Fruit fly (Drosophila melanogaster) whole organism, adult: ENCODE results near the gene CG32102.
A peak's percentile ranks its signal among the peaks of the same experiment; 100 is the strongest.

Experiments used
- CG11617 ChIP-seq: fragments of 200-800 bp; sonication (Bioruptor generic); optimal IDR thresholded peaks from 2 replicates; lab custom pipeline; 2017; ENCODE audit warnings: mild to moderate bottlenecking, missing biosample characterization, missing genetic modification reagents, missing genetic modification characterization
- CG12768 ChIP-seq: fragments of 200-800 bp; sonication (Bioruptor generic); optimal IDR thresholded peaks from 2 replicates; lab custom pipeline; 2017; ENCODE audit warnings: missing biosample characterization, missing genetic modification characterization, mild to moderate bottlenecking, moderate library complexity, missing genetic modification reagents
- CG14711 ChIP-seq: fragments of 200-800 bp; sonication (Bioruptor generic); optimal IDR thresholded peaks from 2 replicates; lab custom pipeline; 2018; ENCODE audit warnings: missing biosample characterization, mild to moderate bottlenecking, missing genetic modification characterization, moderate library complexity
- CG1620 ChIP-seq: fragments of 200-800 bp; sonication (Bioruptor generic); optimal IDR thresholded peaks from 2 replicates; lab custom pipeline; 2016; ENCODE audit warnings: missing biosample characterization, missing genetic modification characterization
- CG33017 ChIP-seq: fragments of 200-800 bp; sonication (Bioruptor generic); optimal IDR thresholded peaks from 2 replicates; lab custom pipeline; 2018; ENCODE audit warnings: missing biosample characterization, mild to moderate bottlenecking, missing genetic modification characterization, moderate library complexity
- CG5204 ChIP-seq: fragments of 200-800 bp; sonication (Bioruptor generic); optimal IDR thresholded peaks from 2 replicates; lab custom pipeline; 2016; ENCODE audit warnings: missing biosample characterization, missing genetic modification characterization
- CG7045 ChIP-seq: fragments of 200-800 bp; sonication (Bioruptor generic); optimal IDR thresholded peaks from 2 replicates; lab custom pipeline; 2017; ENCODE audit warnings: missing biosample characterization, mild to moderate bottlenecking, missing genetic modification characterization
- CG7101 ChIP-seq: fragments of 200-800 bp; sonication (Bioruptor generic); optimal IDR thresholded peaks from 2 replicates; lab custom pipeline; 2018; ENCODE audit warnings: missing biosample characterization, mild to moderate bottlenecking, missing genetic modification characterization, moderate library complexity
- Clk ChIP-seq: fragments of 200-800 bp; sonication (Bioruptor generic); optimal IDR thresholded peaks from 2 replicates; lab custom pipeline; 2017; ENCODE audit warnings: missing biosample characterization, missing genetic modification characterization
- Crg-1 ChIP-seq: fragments of 200-800 bp; sonication (Bioruptor generic); optimal IDR thresholded peaks from 2 replicates; lab custom pipeline; 2016; ENCODE audit warnings: missing biosample characterization, missing genetic modification characterization
- Hr96 ChIP-seq: fragments of 200-800 bp; sonication (Bioruptor generic); optimal IDR thresholded peaks from 2 replicates; lab custom pipeline; 2016; ENCODE audit warnings: missing biosample characterization, missing genetic modification characterization
- Mnt ChIP-seq: fragments of 200-800 bp; sonication (Bioruptor generic); optimal IDR thresholded peaks from 2 replicates; lab custom pipeline; 2016; ENCODE audit warnings: missing biosample characterization, mild to moderate bottlenecking, missing genetic modification characterization
- bab1 ChIP-seq: fragments of 200-800 bp; sonication (Bioruptor generic); optimal IDR thresholded peaks from 3 replicates; lab custom pipeline; 2019; ENCODE audit warnings: missing biosample characterization, mild to moderate bottlenecking, missing genetic modification characterization, moderate library complexity
- cic ChIP-seq: fragments of 200-800 bp; sonication (Bioruptor generic); optimal IDR thresholded peaks from 2 replicates; lab custom pipeline; 2017; ENCODE audit warnings: missing biosample characterization, mild to moderate bottlenecking, missing genetic modification characterization, moderate library complexity
- cnc ChIP-seq, 2 experiments: fragments of >200 bp; optimal IDR thresholded peaks; 2 replicates each; lab custom pipeline; 2017
- kay ChIP-seq: fragments of 200-800 bp; sonication (Bioruptor generic); peaks from one replicate; lab custom pipeline; 2016; ENCODE audit warnings: missing biosample characterization, missing genetic modification characterization, borderline replicate concordance
- ovo ChIP-seq: fragments of 200-800 bp; sonication (Bioruptor generic); optimal IDR thresholded peaks from 2 replicates; lab custom pipeline; 2016; ENCODE audit warnings: missing biosample characterization, missing genetic modification characterization
- pad ChIP-seq: fragments of 200-800 bp; sonication (Bioruptor generic); optimal IDR thresholded peaks from 3 replicates; lab custom pipeline; 2017; ENCODE audit warnings: missing biosample characterization, missing genetic modification characterization, mild to moderate bottlenecking, moderate library complexity, missing genetic modification reagents
- tj ChIP-seq: fragments of 200-800 bp; sonication (Bioruptor generic); optimal IDR thresholded peaks from 3 replicates; lab custom pipeline; 2017; ENCODE audit warnings: missing biosample characterization, mild to moderate bottlenecking, missing genetic modification characterization, moderate library complexity
- toe ChIP-seq: fragments of 200-800 bp; sonication (Bioruptor generic); optimal IDR thresholded peaks from 2 replicates; lab custom pipeline; 2016; ENCODE audit warnings: missing biosample characterization, missing genetic modification characterization

The CG32102 gene

DNA sequence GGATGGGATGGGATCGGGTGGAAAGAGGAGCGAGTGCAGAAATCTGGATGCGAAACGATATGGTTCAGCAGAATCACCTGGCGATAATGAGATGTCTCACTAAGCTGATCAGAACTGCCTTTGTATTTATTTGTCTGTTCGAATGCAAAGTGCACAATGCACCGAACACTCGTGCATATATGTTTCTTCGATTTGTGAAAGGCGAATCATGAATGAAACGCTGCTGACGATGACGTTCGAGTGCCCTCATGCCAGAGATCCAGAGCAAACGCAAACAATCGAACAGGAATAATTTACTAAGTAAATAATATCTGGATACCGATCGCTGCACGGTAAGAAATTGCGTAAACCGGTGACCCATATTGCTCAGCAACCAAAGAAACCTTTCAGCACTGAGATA, at the start of gene CG32102:
Gene CG32102, minus strand, starts transcription at position 101 of the 400 bp plus-strand sequence.
- TF ChIP-seq ovo (GFP tag; lab: Kevin White, UChicago) (no peak), toe (GFP tag; lab: Kevin White, UChicago) (no peak), CG5204 (GFP tag; lab: Kevin White, UChicago) (no peak), Clk (GFP tag; lab: Kevin White, UChicago) (no peak), CG33017 (tag; lab: Kevin White, UChicago) (no peak), Hr96 (GFP tag; lab: Kevin White, UChicago) (no peak), cnc (optimal IDR thresholded peaks at IDR 0.05; lab: Kevin White, UChicago) (no peak), CG7045 (GFP tag; lab: Kevin White, UChicago) (no peak), kay (GFP tag; lab: Kevin White, UChicago) (no peak), CG11617 (no peak)

- TF ChIP-seq cic (GFP tag; lab: Kevin White, UChicago) (peak; percentile 83), Mnt (GFP tag; lab: Kevin White, UChicago) (peak; percentile 73), CG7101 (tag; lab: Kevin White, UChicago) (no peak)
Measured at dm6 chr3L:12519315-12519714, 49.7 kb upstream of the CG32102 start.

- TF ChIP-seq CG12768 (GFP tag; lab: Kevin White, UChicago) (peak; percentile 57), CG7101 (tag; lab: Kevin White, UChicago) (no peak), Clk (GFP tag; lab: Kevin White, UChicago) (peak; percentile 18), CG1620 (GFP tag; lab: Kevin White, UChicago) (no peak), pad (GFP tag; lab: Kevin White, UChicago) (peak; percentile 2)
Measured at dm6 chr3L:12517443-12518209, 48.0 kb upstream of the CG32102 start.

DNA sequence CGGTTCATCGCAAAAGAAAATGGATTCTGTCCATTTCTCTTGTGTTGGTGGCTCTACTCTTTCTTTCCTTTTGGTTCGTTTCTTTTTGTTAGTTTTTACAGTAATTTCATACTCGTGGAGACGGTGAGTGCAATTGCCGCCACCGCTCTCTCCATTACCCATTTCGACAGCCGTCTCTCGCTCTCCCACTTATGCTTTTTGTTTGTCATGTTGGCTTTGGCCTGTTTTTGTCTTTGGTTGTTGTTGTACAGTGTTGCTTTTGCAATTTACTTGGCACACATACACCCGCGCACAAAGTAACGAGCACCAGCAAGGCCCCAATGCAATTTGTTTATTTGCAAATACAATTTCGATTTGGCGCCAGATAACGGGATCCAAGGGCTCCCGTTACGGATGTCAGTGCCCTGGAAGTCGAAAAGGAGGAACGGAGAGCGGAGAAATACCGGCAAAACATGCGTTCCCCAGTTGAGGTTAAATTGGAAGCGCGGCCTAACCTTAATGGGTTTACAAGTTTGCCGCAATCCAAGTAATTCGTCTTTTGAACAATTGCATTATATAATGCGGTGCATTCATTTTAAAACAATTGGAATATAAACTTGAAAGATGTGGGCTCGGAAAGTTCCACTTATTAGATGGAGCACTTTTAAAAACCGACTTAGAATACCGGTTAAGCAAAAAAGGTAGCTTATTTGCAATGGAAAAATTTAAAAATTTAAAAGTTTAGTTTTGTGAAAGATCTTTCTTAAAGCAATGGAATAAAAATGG, 46.3 kb upstream of the CG32102 start:
- TF ChIP-seq CG11617 = no peak
- TF ChIP-seq tj (GFP tag; lab: Kevin White, UChicago) = no peak
- peak; percentile 12 for TF ChIP-seq CG7045 (GFP tag; lab: Kevin White, UChicago)
- peak; percentile 37 for TF ChIP-seq Mnt (GFP tag; lab: Kevin White, UChicago)
- peak; percentile 72 to 77 for TF ChIP-seq cnc (optimal IDR thresholded peaks at IDR 0.05; lab: Kevin White, UChicago)
- TF ChIP-seq pad (GFP tag; lab: Kevin White, UChicago) = peak; percentile 81
- TF ChIP-seq Hr96 (GFP tag; lab: Kevin White, UChicago) = no peak
- TF ChIP-seq cic (GFP tag; lab: Kevin White, UChicago) = peak; percentile 34
- TF ChIP-seq ovo (GFP tag; lab: Kevin White, UChicago) = peak; percentile 99
- TF ChIP-seq bab1 = peak; percentile 10
- no peak for TF ChIP-seq kay (GFP tag; lab: Kevin White, UChicago)

DNA sequence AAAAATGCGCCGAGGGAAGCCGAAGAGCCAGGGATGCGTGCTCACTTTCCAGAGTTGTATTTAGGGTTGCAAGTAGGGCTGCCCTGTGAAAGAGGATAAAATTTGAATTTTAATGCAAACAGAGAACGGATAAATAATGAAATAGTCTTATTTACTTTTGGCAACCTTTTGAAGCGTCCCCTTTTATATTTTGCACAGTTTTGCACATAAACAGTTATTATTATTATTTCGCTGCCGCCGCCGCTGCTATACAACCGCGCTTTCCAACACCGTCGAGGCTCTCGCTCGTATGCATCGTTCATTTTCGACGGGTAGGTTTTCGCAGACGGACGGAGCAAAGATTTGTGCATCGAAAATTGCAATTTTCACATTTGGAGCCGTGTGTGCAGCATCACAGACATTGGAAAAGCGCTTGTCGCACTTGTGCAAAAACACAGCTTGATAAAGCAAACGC, 45.2 kb upstream of the CG32102 start, which contains the start of the genes sti and tral:
Gene sti, minus strand, starts transcription at position 54 of the 454 bp plus-strand sequence.
Gene tral, plus strand, starts transcription at position 298 of the 454 bp plus-strand sequence.
- TF ChIP-seq Hr96 (GFP tag; lab: Kevin White, UChicago) (peak; percentile 97), CG7045 (GFP tag; lab: Kevin White, UChicago) (peak; percentile 89), CG14711 (tag; lab: Kevin White, UChicago) (peak; percentile 100), cnc (optimal IDR thresholded peaks at IDR 0.05; lab: Kevin White, UChicago) (no peak), CG5204 (GFP tag; lab: Kevin White, UChicago) (peak; percentile 97), tj (GFP tag; lab: Kevin White, UChicago) (peak; percentile 77), CG33017 (tag; lab: Kevin White, UChicago) (peak; percentile 78), Mnt (GFP tag; lab: Kevin White, UChicago) (peak; percentile 91), CG11617 (peak; percentile 90), Clk (GFP tag; lab: Kevin White, UChicago) (peak; percentile 93), kay (GFP tag; lab: Kevin White, UChicago) (no peak), CG12768 (GFP tag; lab: Kevin White, UChicago) (peak; percentile 94), pad (GFP tag; lab: Kevin White, UChicago) (peak; percentile 86), Crg-1 (peak; percentile 93), CG1620 (GFP tag; lab: Kevin White, UChicago) (peak; percentile 97), toe (GFP tag; lab: Kevin White, UChicago) (peak; percentile 98), ovo (GFP tag; lab: Kevin White, UChicago) (peak; percentile 94), cic (GFP tag; lab: Kevin White, UChicago) (peak; percentile 78), bab1 (peak; percentile 91), CG7101 (tag; lab: Kevin White, UChicago) (peak; percentile 90)

DNA sequence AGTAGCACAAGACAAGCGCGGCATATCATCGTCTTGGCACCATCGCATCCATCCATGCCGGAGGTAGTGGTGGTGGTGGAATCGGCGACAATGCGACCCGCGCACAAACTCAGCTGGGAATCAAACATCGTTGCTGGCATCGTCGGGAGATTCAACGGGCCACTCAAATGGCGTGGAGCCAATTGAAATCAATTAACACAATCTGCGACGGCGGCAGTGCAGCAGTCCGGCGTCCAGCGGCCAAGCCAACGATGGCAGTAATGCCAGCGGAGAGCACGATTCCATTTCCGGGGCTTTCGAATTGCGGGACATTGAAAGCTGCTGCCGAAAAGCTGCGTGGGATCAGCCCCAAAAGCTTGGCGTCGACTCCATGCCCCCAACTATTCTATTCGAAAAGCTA, 38.0 kb upstream of the CG32102 start, which contains the start of gene CG10654:
Gene CG10654, minus strand, starts transcription at position 270 of the 400 bp plus-strand sequence.
- TF ChIP-seq CG12768 (GFP tag; lab: Kevin White, UChicago) (peak; percentile 54), tj (GFP tag; lab: Kevin White, UChicago) (no peak), Crg-1 (no peak), CG14711 (tag; lab: Kevin White, UChicago) (no peak)
